Worm (Caenorhabditis elegans): Measurements from ENCODE around the gene F14D7.2.
A peak's percentile ranks its signal among the peaks of the same experiment; 100 is the strongest.

F14D7.2 gene

ce11 chrV:14320730-14321319 is 27.3 kb upstream of the F14D7.2 start:
- TF ChIP-seq set-16 (GFP tag; IDR thresholded peaks at IDR 0.05), result peak; percentile 99
- no peak for TF ChIP-seq Y105C5A.15 (GFP tag; IDR thresholded peaks at IDR 0.05)
- no peak for TF ChIP-seq egl-27 (tag; optimal IDR thresholded peaks at IDR 0.05)
- TF ChIP-seq pha-4 (GFP tag; IDR thresholded peaks at IDR 0.05), result peak; percentile 33; the same call in 1 of the 2 replicates
- TF ChIP-seq pha-4 (tag; optimal IDR thresholded peaks at IDR 0.05), result no peak
- no peak for TF ChIP-seq jun-1 (tag; optimal IDR thresholded peaks at IDR 0.05)
- TF ChIP-seq dmd-8 (GFP tag; IDR thresholded peaks at IDR 0.05), result 0 out of 2 replicates have a peak, but pooled peaks have one; percentile 33
- peak; percentile 24; the same call in 1 of the 2 replicates for TF ChIP-seq dmd-9 (GFP tag; IDR thresholded peaks at IDR 0.05)
- TF ChIP-seq ZK337.2 (GFP tag; IDR thresholded peaks at IDR 0.05), result no peak
- TF ChIP-seq unc-130 (GFP tag; optimal IDR thresholded peaks at IDR 0.05), result no peak
- TF ChIP-seq Y48G9A.11 (GFP tag; IDR thresholded peaks at IDR 0.05), result no peak
- no peak for TF ChIP-seq duxl-1 (tag; optimal IDR thresholded peaks at IDR 0.05; ENCODE audit: poor library complexity)
- TF ChIP-seq daf-16 (GFP tag; optimal IDR thresholded peaks at IDR 0.05), result no peak
- no peak for TF ChIP-seq daf-16 (tag; optimal IDR thresholded peaks at IDR 0.05)
- no peak for TF ChIP-seq tag-97 (GFP tag; IDR thresholded peaks at IDR 0.05)
- 0 out of 2 replicates have a peak, but pooled peaks have one; percentile 55 for TF ChIP-seq lim-7 (GFP tag; IDR thresholded peaks at IDR 0.05)
- no peak for TF ChIP-seq skn-1 (tag; optimal IDR thresholded peaks at IDR 0.05)
- TF ChIP-seq unc-39 (tag; optimal IDR thresholded peaks at IDR 0.05), result no peak

- TF ChIP-seq zfp-2 (tag; optimal IDR thresholded peaks at IDR 0.05) (no peak), attf-4 (tag; optimal IDR thresholded peaks at IDR 0.05) (no peak), dmd-9 (GFP tag; IDR thresholded peaks at IDR 0.05) (no peak), mxl-2 (GFP tag; conservative IDR thresholded peaks at IDR 0.05) (no peak), vab-7 (GFP tag; IDR thresholded peaks at IDR 0.05) (no peak), lin-1 (GFP tag; IDR thresholded peaks at IDR 0.05) (no peak), lir-3 (tag; optimal IDR thresholded peaks at IDR 0.05) (no peak), dpl-1 (GFP tag; optimal IDR thresholded peaks at IDR 0.05) (no peak), lin-39 (tag; optimal IDR thresholded peaks at IDR 0.05) (no peak), saeg-2 (GFP tag; IDR thresholded peaks at IDR 0.05) (no peak), pha-4 (GFP tag; IDR thresholded peaks at IDR 0.05) (no peak), pha-4 (tag; optimal IDR thresholded peaks at IDR 0.05) (no peak), ZK546.5 (tag; optimal IDR thresholded peaks at IDR 0.05) (no peak), ces-1 (GFP tag; optimal IDR thresholded peaks at IDR 0.05) (no peak), nhr-28 (tag; optimal IDR thresholded peaks at IDR 0.05) (no peak), nhr-41 (GFP tag; IDR thresholded peaks at IDR 0.05) (no peak), egl-43 (GFP tag; IDR thresholded peaks at IDR 0.05) (no peak), lin-38 (GFP tag; IDR thresholded peaks at IDR 0.05) (no peak), aha-1 (tag) (no peak), daf-19 (GFP tag; conservative IDR thresholded peaks at IDR 0.05) (no peak), unc-39 (tag; optimal IDR thresholded peaks at IDR 0.05) (no peak)
Observed at ce11 chrV:14320246-14320645, 26.7 kb upstream of the F14D7.2 start, which contains the start of gene F47B8.14. F47B8.14 (plus strand) TSS chrV:14320546.

ce11 chrV:14319101-14319781 is 25.7 kb upstream of the F14D7.2 start, which contains the start of gene F47B8.13:
F47B8.13 (minus strand) TSS chrV:14319731.
- peak; percentile 96 for TF ChIP-seq set-16 (GFP tag; IDR thresholded peaks at IDR 0.05)
- TF ChIP-seq D1046.2 (GFP tag; IDR thresholded peaks at IDR 0.05), result 0 out of 2 replicates have a peak, but pooled peaks have one; percentile 4
- no peak for TF ChIP-seq ceh-32 (tag; optimal IDR thresholded peaks at IDR 0.05; ENCODE audit: poor library complexity)
- no peak for TF ChIP-seq daf-8 (GFP tag; IDR thresholded peaks at IDR 0.05)
- no peak for TF ChIP-seq ceh-82 (tag; optimal IDR thresholded peaks at IDR 0.05)
- no peak for TF ChIP-seq hif-1 (tag; optimal IDR thresholded peaks at IDR 0.05)
- peak; percentile 21 for TF ChIP-seq aha-1 (tag)
